Fruit fly (Drosophila melanogaster): Measurements from ENCODE around the gene CG9459.
A peak's percentile ranks its signal among the peaks of the same experiment; 100 is the strongest.

The CG9459 gene

dm6 chr3R:9767620-9768592 is 50.3 kb downstream of the CG9459 start, which contains the start of gene Naa80 (continued):
- TF ChIP-seq Bdp1 (GFP tag; optimal IDR thresholded peaks at IDR 0.05) (peak; percentile 58), Fer3 (tag; optimal IDR thresholded peaks at IDR 0.05) (peak; percentile 45), pnt (GFP tag; optimal IDR thresholded peaks at IDR 0.05) (peak; percentile 44), Hr51 (GFP tag; optimal IDR thresholded peaks at IDR 0.05) (peak in 1 of 2 experiments; percentile 85), CG15011 (GFP tag; optimal IDR thresholded peaks at IDR 0.05) (no peak), ara (GFP tag; IDR thresholded peaks at IDR 0.05) (peak; percentile 43; the same call in 1 of the 2 replicates), CG18262 (tag; optimal IDR thresholded peaks at IDR 0.05) (peak; percentile 11), CG1233 (GFP tag; optimal IDR thresholded peaks at IDR 0.05) (peak; percentile 31), Doc2 (GFP tag; IDR thresholded peaks at IDR 0.05) (no peak), lbe (GFP tag; optimal IDR thresholded peaks at IDR 0.05) (peak; percentile 63), sna (GFP tag; IDR thresholded peaks at IDR 0.05; ENCODE audit: partially characterized antibody) (no peak), Ada2b (GFP tag; IDR thresholded peaks at IDR 0.05) (no peak), ken (GFP tag; IDR thresholded peaks at IDR 0.05) (peak; percentile 82), aop (GFP tag; IDR thresholded peaks at IDR 0.05) (no peak), Xrp1 (GFP tag; IDR thresholded peaks at IDR 0.05) (peak; percentile 59; the same call in 1 of the 2 replicates), MTF-1 (GFP tag; optimal IDR thresholded peaks at IDR 0.05; ENCODE audit: borderline replicate concordance) (peak; percentile 20), Oaz (GFP tag; IDR thresholded peaks at IDR 0.05) (no peak), NC2β (GFP tag; optimal IDR thresholded peaks at IDR 0.05) (peak; percentile 31), CG11085 (GFP tag; IDR thresholded peaks at IDR 0.05) (peak; percentile 8; the same call in 1 of the 2 replicates), ac (GFP tag; optimal IDR thresholded peaks at IDR 0.05) (no peak), CG13894 (tag; optimal IDR thresholded peaks at IDR 0.05) (peak; percentile 56), sim (GFP tag; IDR thresholded peaks at IDR 0.05) (no peak), CG12104 (GFP tag; optimal IDR thresholded peaks at IDR 0.05) (peak; percentile 36), CG11093 (GFP tag; IDR thresholded peaks at IDR 0.05) (no peak), HLH4C (GFP tag; IDR thresholded peaks at IDR 0.05; ENCODE audit: partially characterized antibody) (0 out of 3 replicates have a peak, but pooled peaks have one; percentile 23), ssp (GFP tag; IDR thresholded peaks at IDR 0.05) (peak; percentile 41; the same call in 1 of the 2 replicates), nmo (GFP tag; optimal IDR thresholded peaks at IDR 0.05) (peak; percentile 63), gsb (GFP tag; IDR thresholded peaks at IDR 0.05) (no peak; the same call in 1 of the 2 replicates), wek (GFP tag; optimal IDR thresholded peaks at IDR 0.05) (no peak), CG12219 (GFP tag; optimal IDR thresholded peaks at IDR 0.05) (no peak), Dref (GFP tag; IDR thresholded peaks at IDR 0.05) (peak; percentile 50), dm (GFP tag; optimal IDR thresholded peaks at IDR 0.05) (peak; percentile 67), Mes4 (GFP tag; optimal IDR thresholded peaks at IDR 0.05) (peak; percentile 45), hb (GFP tag; IDR thresholded peaks at IDR 0.05; ENCODE audit: partially characterized antibody) (no peak; the same call in 2 of the 3 replicates), CG2120 (GFP tag; optimal IDR thresholded peaks at IDR 0.05) (peak; percentile 89), Bteb2 (GFP tag; optimal IDR thresholded peaks at IDR 0.05) (peak; percentile 50), hkb (optimal IDR thresholded peaks at IDR 0.05) (peak; percentile 81), hkb (GFP tag; IDR thresholded peaks at IDR 0.05) (peak; percentile 37; the same call in 1 of the 2 replicates), CG9609 (GFP tag; optimal IDR thresholded peaks at IDR 0.05) (peak; percentile 78), salm (tag; optimal IDR thresholded peaks at IDR 0.05) (no peak), pan (optimal IDR thresholded peaks at IDR 0.05) (no peak), pan (GFP tag; optimal IDR thresholded peaks at IDR 0.05 in 1 of 2, IDR thresholded peaks at IDR 0.05 in 1 of 2) (peak in 1 of 2 experiments; percentile 54), CG17385 (GFP tag; optimal IDR thresholded peaks at IDR 0.05) (peak; percentile 99), croc (GFP tag; conservative IDR thresholded peaks at IDR 0.05) (no peak), exex (tag; optimal IDR thresholded peaks at IDR 0.05) (peak; percentile 49), zf30C (GFP tag; optimal IDR thresholded peaks at IDR 0.05) (no peak), vnd (GFP tag; IDR thresholded peaks at IDR 0.05; ENCODE audit: partially characterized antibody) (no peak), tna (GFP tag; IDR thresholded peaks at IDR 0.05; ENCODE audit: partially characterized antibody) (peak; percentile 48; the same call in 1 of the 2 replicates)

All from whole organism, embryonic.